Worm (Caenorhabditis elegans): ENCODE data around the gene Y116F11B.17.

Y116F11B.17 gene

DNA sequence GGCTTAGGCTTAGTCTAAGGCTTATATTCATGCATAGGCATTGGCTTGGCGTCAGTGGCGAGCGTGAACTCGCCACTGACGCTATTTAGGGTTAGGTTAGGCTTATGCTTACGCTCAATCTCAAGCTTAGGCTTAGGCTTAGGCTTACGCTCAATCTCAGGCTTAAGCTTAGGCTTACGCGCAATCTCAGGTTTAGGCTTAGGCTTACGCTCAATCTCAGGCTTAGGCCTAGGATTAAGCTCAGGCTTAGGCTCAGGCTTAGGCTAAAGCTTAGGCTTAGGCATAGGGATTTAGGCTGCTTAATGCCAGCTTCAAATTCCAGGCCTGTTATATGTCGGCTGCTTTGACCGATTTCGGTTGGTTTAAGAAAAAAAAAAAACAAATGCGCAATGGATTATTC is 1.8 kb downstream of the Y116F11B.17 start:
- TF ChIP-seq dao-5 (tag; optimal IDR thresholded peaks at IDR 0.05), result no peak
- no peak for TF ChIP-seq W03F9.2 (tag; optimal IDR thresholded peaks at IDR 0.05)
- no peak for TF ChIP-seq him-1 (tag; optimal IDR thresholded peaks at IDR 0.05)

DNA sequence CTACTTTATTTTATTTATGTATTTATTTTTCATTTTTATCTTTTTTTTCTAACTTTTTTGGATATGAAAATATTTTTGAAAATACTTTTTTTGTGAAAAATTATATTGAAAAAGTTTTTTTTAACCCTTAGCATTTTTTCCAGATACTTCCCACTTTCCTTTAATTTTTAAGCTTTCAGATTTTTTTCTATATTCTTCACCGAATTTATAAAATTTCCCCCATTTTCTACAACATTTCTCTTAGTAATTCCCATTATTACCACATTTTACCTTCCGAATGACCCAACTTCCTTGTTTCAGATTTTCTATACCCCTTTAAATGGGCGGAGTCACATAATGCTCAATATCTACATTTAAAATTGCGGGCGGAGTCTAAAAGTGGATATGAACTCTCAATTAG is 7.2 kb downstream of the Y116F11B.17 start, which contains the start of gene daf-28:
Gene daf-28, plus strand, starts transcription at position 301 of the 400 bp plus-strand sequence.
- no peak for TF ChIP-seq him-1 (tag; optimal IDR thresholded peaks at IDR 0.05)
- TF ChIP-seq W03F9.2 (tag; optimal IDR thresholded peaks at IDR 0.05), result no peak
- TF ChIP-seq dao-5 (tag; optimal IDR thresholded peaks at IDR 0.05), result no peak

DNA sequence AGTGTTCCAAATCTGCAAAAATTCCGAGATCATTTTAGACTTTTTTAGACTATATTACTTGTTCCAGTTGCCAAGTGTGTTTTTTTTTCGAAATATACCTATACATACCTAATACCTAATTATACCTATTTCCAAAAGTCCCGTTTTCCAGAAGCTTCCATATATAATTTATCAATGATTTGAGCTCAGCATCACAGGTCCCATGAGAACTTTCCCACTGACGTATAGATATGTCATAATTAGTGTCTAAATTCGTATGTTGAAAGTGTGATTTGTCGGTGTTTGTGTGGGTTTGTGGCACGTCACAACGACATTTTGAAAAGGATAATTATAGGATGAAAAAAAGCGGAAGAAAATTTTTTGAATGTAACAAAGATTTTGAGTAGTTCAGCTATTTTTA is 16.4 kb downstream of the Y116F11B.17 start:
- TF ChIP-seq dao-5 (tag; optimal IDR thresholded peaks at IDR 0.05), result no peak
- TF ChIP-seq him-1 (tag; optimal IDR thresholded peaks at IDR 0.05), result no peak
- TF ChIP-seq W03F9.2 (tag; optimal IDR thresholded peaks at IDR 0.05), result no peak

DNA sequence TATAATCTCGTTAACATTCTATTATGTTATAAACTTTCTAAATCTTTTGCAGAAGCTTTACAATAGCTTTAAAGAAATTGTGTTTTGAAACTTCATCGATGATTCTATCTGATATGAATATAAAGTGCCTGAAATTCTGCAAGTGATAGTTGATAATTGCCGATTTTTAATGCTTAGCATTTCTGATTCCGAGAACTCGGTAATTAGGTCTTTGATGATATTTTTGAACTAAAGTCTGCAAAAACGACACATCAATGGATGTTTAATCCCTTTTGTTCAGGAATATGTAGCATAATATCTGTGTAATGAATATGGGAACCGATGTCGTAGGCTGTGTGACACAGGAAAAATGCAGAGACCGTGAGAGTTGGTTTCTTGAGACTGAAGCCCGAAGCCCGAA is 19.2 kb downstream of the Y116F11B.17 start:
- no peak for TF ChIP-seq W03F9.2 (tag; optimal IDR thresholded peaks at IDR 0.05)
- TF ChIP-seq dao-5 (tag; optimal IDR thresholded peaks at IDR 0.05), result no peak
- no peak for TF ChIP-seq him-1 (tag; optimal IDR thresholded peaks at IDR 0.05)

DNA sequence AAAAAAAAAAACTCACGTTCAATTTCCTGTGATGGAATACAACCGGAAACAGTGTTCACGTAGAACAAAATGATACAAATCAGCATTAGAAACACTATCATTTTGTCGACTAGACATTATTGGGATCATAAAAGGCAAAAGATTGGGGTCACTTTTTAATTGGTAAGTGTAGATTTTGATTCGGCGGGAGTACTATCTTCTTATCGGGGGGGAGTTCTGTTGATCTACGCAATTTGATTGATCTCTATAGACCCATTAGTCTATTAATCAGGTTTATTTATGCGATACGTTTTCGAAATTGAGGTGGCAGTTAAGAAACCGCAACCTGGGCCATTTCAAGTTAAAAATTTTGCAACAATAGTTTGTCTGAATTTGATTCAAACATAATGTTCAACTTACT is 21.0 kb downstream of the Y116F11B.17 start, which contains the start of gene Y116F11B.2:
Gene Y116F11B.2, minus strand, starts transcription at position 101 of the 400 bp plus-strand sequence.
- TF ChIP-seq him-1 (tag; optimal IDR thresholded peaks at IDR 0.05), result no peak
- no peak for TF ChIP-seq W03F9.2 (tag; optimal IDR thresholded peaks at IDR 0.05)
- TF ChIP-seq dao-5 (tag; optimal IDR thresholded peaks at IDR 0.05), result no peak

DNA sequence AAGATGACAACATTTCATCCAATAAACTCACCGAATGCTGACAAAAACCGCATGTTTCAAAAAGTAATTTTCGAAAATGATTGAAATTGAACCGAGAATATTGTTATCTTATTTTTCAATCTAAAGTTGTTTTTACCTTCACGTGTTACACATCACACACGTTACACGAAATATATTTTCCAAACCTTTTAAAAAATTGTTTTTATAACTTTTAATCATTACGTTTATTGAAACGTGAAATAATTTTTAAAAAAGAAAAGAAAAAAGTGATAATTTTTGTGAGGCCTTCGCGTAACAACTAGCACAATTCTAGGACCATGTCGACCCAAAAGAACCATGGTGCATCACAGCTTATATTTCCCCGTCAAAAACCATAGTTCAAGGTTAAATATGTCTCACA is 27.1 kb downstream of the Y116F11B.17 start, which contains the start of gene M162.7:
Gene M162.7, minus strand, starts transcription at position 101 of the 400 bp plus-strand sequence.
- no peak for TF ChIP-seq him-1 (tag; optimal IDR thresholded peaks at IDR 0.05)
- no peak for TF ChIP-seq W03F9.2 (tag; optimal IDR thresholded peaks at IDR 0.05)
- TF ChIP-seq dao-5 (tag; optimal IDR thresholded peaks at IDR 0.05), result no peak

DNA sequence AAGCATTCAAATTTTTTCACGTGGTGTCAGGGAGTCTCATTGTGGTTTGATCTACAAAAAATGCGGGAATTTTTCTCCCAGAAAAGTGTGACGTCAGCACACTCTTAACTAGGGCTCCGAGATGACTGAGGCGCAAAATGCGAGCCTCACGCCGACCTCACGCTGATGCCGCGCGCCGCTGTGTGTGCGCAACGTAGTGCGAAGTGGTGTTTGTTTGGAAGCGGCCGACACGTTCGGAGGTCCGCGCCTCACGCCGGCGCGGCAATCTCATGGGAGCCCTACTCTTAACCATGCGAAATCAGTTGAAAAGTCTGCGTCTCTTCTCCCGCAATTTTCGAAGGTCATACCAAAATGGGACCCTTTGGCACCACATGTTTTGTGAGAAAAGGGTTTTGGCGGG is 31.7 kb downstream of the Y116F11B.17 start:
- TF ChIP-seq him-1 (tag; optimal IDR thresholded peaks at IDR 0.05), result no peak
- TF ChIP-seq dao-5 (tag; optimal IDR thresholded peaks at IDR 0.05), result no peak
- no peak for TF ChIP-seq W03F9.2 (tag; optimal IDR thresholded peaks at IDR 0.05)

DNA sequence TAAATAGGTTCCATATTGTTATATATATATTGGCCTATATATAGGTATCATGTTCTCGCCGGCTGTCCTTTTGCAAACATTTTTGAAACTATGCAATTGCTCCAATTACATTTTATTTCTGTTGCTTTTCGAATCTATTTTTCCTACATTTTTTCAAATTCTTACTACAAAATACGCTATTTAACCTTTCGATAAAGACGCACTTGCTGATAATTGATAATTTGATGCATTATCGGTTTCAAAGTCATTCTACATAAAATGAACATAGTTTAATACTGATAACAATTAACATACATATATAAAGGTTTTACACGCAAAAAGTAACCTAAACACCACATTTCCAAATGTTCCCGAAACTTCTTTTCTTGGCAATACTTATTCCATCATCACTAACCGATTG is 33.6 kb downstream of the Y116F11B.17 start, which contains the start of gene clec-258:
Gene clec-258, plus strand, starts transcription at position 81 of the 400 bp plus-strand sequence.
- TF ChIP-seq W03F9.2 (tag; optimal IDR thresholded peaks at IDR 0.05), result no peak
- no peak for TF ChIP-seq him-1 (tag; optimal IDR thresholded peaks at IDR 0.05)
- TF ChIP-seq dao-5 (tag; optimal IDR thresholded peaks at IDR 0.05), result no peak

DNA sequence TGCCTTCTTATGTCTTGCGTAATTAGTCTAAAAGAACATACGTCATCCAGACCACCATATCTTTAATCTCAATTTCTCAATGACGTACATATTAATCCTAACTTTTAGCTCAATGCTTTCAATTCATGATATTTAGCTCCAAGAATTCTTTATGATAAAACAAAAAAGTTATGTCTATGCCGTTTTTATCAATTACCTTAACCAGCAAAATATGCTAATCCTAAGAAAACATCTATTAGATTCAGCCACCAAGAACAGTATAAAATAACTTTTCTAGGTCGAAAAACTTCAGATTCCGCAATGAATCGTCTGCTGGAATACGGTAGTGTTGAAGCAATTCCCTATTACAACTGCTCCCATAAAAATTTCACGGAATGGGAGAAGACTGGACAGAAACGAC is 38.2 kb downstream of the Y116F11B.17 start, which contains the start of gene srt-45:
Gene srt-45, plus strand, starts transcription at position 301 of the 400 bp plus-strand sequence.
- TF ChIP-seq dao-5 (tag; optimal IDR thresholded peaks at IDR 0.05) (no peak), W03F9.2 (tag; optimal IDR thresholded peaks at IDR 0.05) (no peak), him-1 (tag; optimal IDR thresholded peaks at IDR 0.05) (no peak)

DNA sequence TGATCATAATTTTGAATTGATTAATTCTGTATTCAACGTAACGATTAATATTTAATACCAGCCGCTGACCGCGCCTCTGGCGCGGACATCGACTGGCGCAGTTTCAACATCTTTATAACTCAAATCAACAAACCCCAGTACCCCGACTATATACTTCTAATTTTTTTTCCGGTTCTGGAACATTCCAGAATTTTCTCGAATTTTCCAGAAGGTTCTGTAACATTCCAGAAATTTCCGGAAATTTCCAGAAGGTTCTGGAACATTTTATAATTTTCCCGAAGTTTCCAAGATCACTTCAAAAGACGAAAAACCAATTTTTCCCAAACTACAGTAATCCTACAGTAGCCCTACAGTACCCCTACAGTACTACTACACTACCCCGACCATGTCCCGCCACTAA is 42.8 kb downstream of the Y116F11B.17 start:
- TF ChIP-seq dao-5 (tag; optimal IDR thresholded peaks at IDR 0.05), result no peak
- TF ChIP-seq him-1 (tag; optimal IDR thresholded peaks at IDR 0.05), result no peak
- no peak for TF ChIP-seq W03F9.2 (tag; optimal IDR thresholded peaks at IDR 0.05)

DNA sequence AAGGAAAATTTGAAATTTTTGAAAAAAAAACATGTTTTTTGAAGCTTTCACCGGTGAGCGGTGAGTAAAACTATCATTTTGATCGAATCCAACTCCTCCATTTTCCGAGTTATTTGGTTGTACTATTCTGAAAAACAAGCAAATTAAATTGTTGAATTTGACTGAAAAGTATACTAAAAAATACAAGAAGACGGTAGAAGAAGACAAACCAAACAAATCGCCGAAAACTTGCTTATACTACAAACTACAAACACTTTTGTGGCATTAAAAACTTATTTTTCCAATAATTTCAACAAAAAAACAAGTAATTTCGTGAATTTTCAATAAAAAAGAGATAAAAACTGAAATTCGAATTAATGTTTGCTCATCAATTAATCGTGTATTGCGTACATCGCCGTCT is 43.4 kb downstream of the Y116F11B.17 start, which contains the start of gene fbxa-194:
Gene fbxa-194, minus strand, starts transcription at position 101 of the 400 bp plus-strand sequence.
- TF ChIP-seq dao-5 (tag; optimal IDR thresholded peaks at IDR 0.05) (no peak), W03F9.2 (tag; optimal IDR thresholded peaks at IDR 0.05) (no peak), him-1 (tag; optimal IDR thresholded peaks at IDR 0.05) (no peak)

DNA sequence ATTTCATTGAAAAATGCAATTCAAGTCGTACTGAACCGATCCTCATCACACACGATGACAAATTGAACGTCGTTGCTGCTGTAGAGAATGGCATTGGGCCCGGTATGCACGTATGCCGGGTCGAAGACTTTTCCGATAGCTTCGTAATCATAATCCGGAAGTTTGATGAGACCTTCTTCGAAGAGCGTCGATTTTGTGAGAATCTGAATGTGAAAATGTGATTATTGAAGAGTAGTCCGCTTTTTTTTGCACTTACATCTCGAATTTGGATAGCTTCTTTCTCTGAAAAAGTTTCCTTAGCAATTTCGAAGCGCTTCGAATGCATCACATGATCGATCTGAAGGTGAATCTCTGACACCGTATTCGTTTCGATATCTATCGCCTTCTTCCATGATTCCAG is 44.8 kb downstream of the Y116F11B.17 start, which contains the start of gene fbxa-118:
Gene fbxa-118, minus strand, starts transcription at position 101 of the 400 bp plus-strand sequence.
- TF ChIP-seq W03F9.2 (tag; optimal IDR thresholded peaks at IDR 0.05), result no peak
- TF ChIP-seq dao-5 (tag; optimal IDR thresholded peaks at IDR 0.05), result no peak
- TF ChIP-seq him-1 (tag; optimal IDR thresholded peaks at IDR 0.05), result no peak

DNA sequence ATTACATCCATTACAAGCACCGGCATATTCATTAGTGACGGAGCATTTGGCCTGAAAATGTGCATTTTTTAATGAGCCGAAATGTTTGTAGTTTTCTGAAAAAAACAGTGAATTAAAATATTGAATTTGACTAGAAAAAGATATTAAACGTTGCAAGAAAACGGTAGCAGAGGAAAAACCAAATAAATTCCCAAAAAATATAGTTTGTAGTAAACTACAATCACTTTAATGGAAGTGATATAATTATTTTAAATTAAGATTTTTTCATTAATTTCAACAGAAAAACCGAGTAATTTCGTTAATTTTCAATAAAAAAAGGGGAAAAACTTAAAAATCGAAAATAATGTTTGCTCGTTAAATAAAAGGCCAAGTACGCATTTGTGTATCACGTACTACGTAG is 50.3 kb downstream of the Y116F11B.17 start, which contains the start of gene M162.15:
Gene M162.15, minus strand, starts transcription at position 101 of the 400 bp plus-strand sequence.
- TF ChIP-seq W03F9.2 (tag; optimal IDR thresholded peaks at IDR 0.05) (no peak), him-1 (tag; optimal IDR thresholded peaks at IDR 0.05) (no peak), dao-5 (tag; optimal IDR thresholded peaks at IDR 0.05) (no peak)

Data from whole organism, L4/young adult.